Worm (Caenorhabditis elegans): ENCODE data around the gene K07D4.9.
A peak's percentile ranks its signal among the peaks of the same experiment; 100 is the strongest.

DNA sequence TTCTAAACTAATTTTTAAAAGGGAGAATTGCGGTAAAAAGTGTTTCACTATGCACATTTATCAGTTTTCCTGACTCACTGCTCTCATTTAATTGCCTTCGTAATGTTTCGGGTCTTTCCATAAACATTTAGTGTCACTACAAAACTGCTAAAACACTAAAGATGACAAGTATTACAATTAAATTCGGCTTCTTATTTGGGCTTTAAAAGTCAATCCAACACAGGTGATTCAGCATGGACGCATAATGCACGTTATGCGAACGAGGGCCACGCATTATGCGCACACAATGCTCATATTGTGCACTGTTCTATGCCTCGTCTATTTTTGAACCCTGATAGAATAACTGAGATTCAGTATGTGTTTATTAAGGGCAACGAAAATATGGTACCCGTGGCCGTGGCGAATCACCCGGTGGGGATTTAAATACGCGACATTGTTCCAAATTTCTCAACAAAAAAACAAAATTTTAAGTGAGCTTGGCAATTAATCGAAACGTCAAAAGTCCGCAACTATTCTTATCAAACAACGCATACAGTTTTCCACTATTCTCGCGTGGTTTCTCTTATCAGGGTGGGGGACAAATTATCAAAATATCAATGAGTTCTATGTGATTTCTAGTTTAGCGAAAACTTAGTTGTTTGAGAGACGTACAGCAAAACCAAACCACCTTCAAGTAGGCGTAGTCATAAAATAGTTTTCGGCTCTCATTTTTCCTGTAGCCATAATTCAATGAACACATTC lies 38.6 kb upstream of the K07D4.9 start, which contains the start of gene Y14H12A.2:
- no peak for TF ChIP-seq hlh-8 (tag; optimal IDR thresholded peaks at IDR 0.05)
- no peak for TF ChIP-seq fkh-6 (tag; optimal IDR thresholded peaks at IDR 0.05)
- no peak for TF ChIP-seq ceh-9 (tag; optimal IDR thresholded peaks at IDR 0.05)
- TF ChIP-seq ama-1 (optimal IDR thresholded peaks at IDR 0.05), result no peak
- TF ChIP-seq ceh-18 (tag; optimal IDR thresholded peaks at IDR 0.05), result no peak
- no peak for TF ChIP-seq K02D7.2 (tag; optimal IDR thresholded peaks at IDR 0.05)
- TF ChIP-seq fkh-10 (GFP tag; optimal IDR thresholded peaks at IDR 0.05), result no peak
- TF ChIP-seq dve-1 (tag; optimal IDR thresholded peaks at IDR 0.05), result no peak
- no peak for TF ChIP-seq sdc-2 (tag; optimal IDR thresholded peaks at IDR 0.05)
- no peak for TF ChIP-seq dmd-4 (tag; optimal IDR thresholded peaks at IDR 0.05; ENCODE audit: borderline replicate concordance)
- no peak for TF ChIP-seq gmeb-2 (tag; optimal IDR thresholded peaks at IDR 0.05)
- TF ChIP-seq elt-2 (tag; optimal IDR thresholded peaks at IDR 0.05), result peak; percentile 63
